Fruit fly (Drosophila melanogaster) S2 (cell line): ENCODE measurements around the gene Dph5.

ENCODE experiments used
- CG8478 ChIP-seq: fragments of >200 bp; optimal IDR thresholded peaks from 2 replicates; lab custom pipeline; 2018
- CTCF ChIP-seq, 2 experiments: fragments of >200 bp; optimal IDR thresholded peaks; 2 replicates each; lab custom pipeline; 2018

dm6 chr3R:22536504-22537423 is 46.3 kb downstream of the Dph5 start:
- TF ChIP-seq CG8478 (lab: Kevin White, UChicago) (no peak), CTCF (optimal IDR thresholded peaks at IDR 0.05; lab: Kevin White, UChicago) (no peak)
